Worm (Caenorhabditis elegans) whole organism, L1 larva: ENCODE results near the gene pal-1.
"Not testable (repeated sequence)": the region's sequence is repeated elsewhere in the genome, so short reads cannot be mapped to it uniquely, and the experiment has no call there.

Experiments
- F16B12.6 ChIP-seq: fragments of 150-350 bp; optimal IDR thresholded peaks from 2 replicates; lab custom pipeline; 2014; ENCODE audit warnings: missing biosample characterization, missing genetic modification characterization
- aly-2 ChIP-seq: fragments of 150-350 bp; optimal IDR thresholded peaks from 2 replicates; lab custom pipeline; 2014; ENCODE audit warnings: missing biosample characterization, missing genetic modification characterization
- blmp-1 ChIP-seq: fragments of 150-350 bp; optimal IDR thresholded peaks from 2 replicates; lab custom pipeline; 2014; ENCODE audit warnings: missing biosample characterization, missing genetic modification characterization
- ceh-63 ChIP-seq: fragments of 200-800 bp; sonication (Bioruptor generic); optimal IDR thresholded peaks from 2 replicates; lab custom pipeline; 2018; ENCODE audit warnings: mild to moderate bottlenecking, missing genetic modification characterization, missing compliant biosample characterization
- ceh-90 ChIP-seq: sonication (generic microtip); optimal IDR thresholded peaks from 2 replicates; lab custom pipeline; 2016; ENCODE audit warnings: missing genetic modification characterization, missing compliant biosample characterization
- dpl-1 ChIP-seq, 3 experiments: fragments of 150-350 bp in 2 of 3; sonication (generic microtip) in 1 of 3; optimal IDR thresholded peaks; 2 replicates each; lab custom pipeline; 2014 to 2017; ENCODE audit warnings: missing biosample characterization in 3 of 3, missing genetic modification characterization in 3 of 3, missing genetic modification reagents in 3 of 3
- efl-1 ChIP-seq, 4 experiments: fragments of 150-350 bp; optimal IDR thresholded peaks in 3 of 4; peaks in 1 of 4; 1 replicate in 1 of 4; 2 replicates in 3 of 4; lab custom pipeline; 2014; ENCODE audit warnings: missing biosample characterization in 2 of 4, missing genetic modification characterization in 2 of 4, missing genetic modification reagents in 2 of 4
- elt-2 ChIP-seq: sonication (generic microtip); optimal IDR thresholded peaks from 2 replicates; lab custom pipeline; 2016; ENCODE audit warnings: missing genetic modification characterization, mild to moderate bottlenecking, inconsistent platforms, missing compliant biosample characterization, missing genetic modification reagents
- irx-1 ChIP-seq: sonication (generic microtip); optimal IDR thresholded peaks from 2 replicates; lab custom pipeline; 2016; ENCODE audit warnings: missing genetic modification characterization, missing compliant biosample characterization
- isw-1 ChIP-seq: fragments of 200-800 bp; sonication (Bioruptor generic); IDR thresholded peaks from 2 replicates; pipeline ENCODE4 v1.3.6; 2022; ENCODE audit warnings: missing genetic modification characterization, missing compliant biosample characterization
- lin-14 ChIP-seq: fragments of 200-800 bp; sonication (Bioruptor generic); optimal IDR thresholded peaks from 2 replicates; lab custom pipeline; 2018; ENCODE audit warnings: mild to moderate bottlenecking, missing genetic modification characterization, moderate library complexity, missing compliant biosample characterization
- lin-15B ChIP-seq: fragments of 150-350 bp; sonication (generic microtip); optimal IDR thresholded peaks from 3 replicates; lab custom pipeline; 2014; ENCODE audit warnings: missing biosample characterization, missing genetic modification characterization
- lin-35 ChIP-seq, 2 experiments: fragments of 150-350 bp; optimal IDR thresholded peaks; 2 replicates each; lab custom pipeline; 2014; ENCODE audit warnings: missing biosample characterization in 2 of 2, missing genetic modification characterization in 2 of 2, missing genetic modification reagents in 2 of 2
- lin-39 ChIP-seq: fragments of 150-350 bp; optimal IDR thresholded peaks from 2 replicates; lab custom pipeline; 2014; ENCODE audit warnings: missing biosample characterization, missing genetic modification reagents, missing genetic modification characterization
- lsy-2 ChIP-seq, 2 experiments: fragments of 150-350 bp; optimal IDR thresholded peaks; 2 replicates each; lab custom pipeline; 2014; ENCODE audit warnings: missing biosample characterization in 2 of 2, missing genetic modification characterization in 2 of 2
- mab-9 ChIP-seq: fragments of 200-800 bp; sonication (Bioruptor generic); IDR thresholded peaks from 2 replicates; pipeline ENCODE4 v1.3.6; 2022; ENCODE audit warnings: missing genetic modification reagents, missing genetic modification characterization, missing compliant biosample characterization
- mdl-1 ChIP-seq, 2 experiments: fragments of 150-350 bp; optimal IDR thresholded peaks; 2 replicates each; lab custom pipeline; 2014 to 2017; ENCODE audit warnings: missing biosample characterization in 2 of 2, missing genetic modification characterization in 2 of 2, inconsistent platforms in 1 of 2
- nhr-11 ChIP-seq: fragments of 150-350 bp; optimal IDR thresholded peaks from 2 replicates; lab custom pipeline; 2014; ENCODE audit warnings: missing biosample characterization, missing genetic modification characterization
- nhr-28 ChIP-seq: fragments of 150-350 bp; optimal IDR thresholded peaks from 2 replicates; lab custom pipeline; 2014; ENCODE audit warnings: missing biosample characterization, missing genetic modification characterization
- nhr-71 ChIP-seq: sonication (generic microtip); optimal IDR thresholded peaks from 2 replicates; lab custom pipeline; 2016; ENCODE audit warnings: mild to moderate bottlenecking, missing genetic modification characterization, moderate library complexity, missing compliant biosample characterization
- nhr-76 ChIP-seq: sonication (generic microtip); optimal IDR thresholded peaks from 2 replicates; lab custom pipeline; 2017; ENCODE audit warnings: missing biosample characterization, missing genetic modification characterization
- nhr-77 ChIP-seq: fragments of 150-350 bp; optimal IDR thresholded peaks from 2 replicates; lab custom pipeline; 2014; ENCODE audit warnings: missing biosample characterization, missing genetic modification characterization
- snu-23 ChIP-seq: sonication (generic microtip); optimal IDR thresholded peaks from 2 replicates; lab custom pipeline; 2016; ENCODE audit warnings: missing genetic modification characterization, missing compliant biosample characterization
- sox-4 ChIP-seq: sonication (generic microtip); optimal IDR thresholded peaks from 2 replicates; lab custom pipeline; 2016; ENCODE audit warnings: missing genetic modification characterization, missing compliant biosample characterization
- sup-37 ChIP-seq: fragments of 200-800 bp; sonication (Bioruptor generic); optimal IDR thresholded peaks from 2 replicates; lab custom pipeline; 2018; ENCODE audit warnings: mild to moderate bottlenecking, missing genetic modification characterization, missing compliant biosample characterization
- unc-130 ChIP-seq: fragments of 150-350 bp; optimal IDR thresholded peaks from 2 replicates; lab custom pipeline; 2017; ENCODE audit warnings: missing biosample characterization, missing genetic modification characterization, inconsistent platforms
- unc-62 ChIP-seq: fragments of 150-350 bp; optimal IDR thresholded peaks from 2 replicates; lab custom pipeline; 2014; ENCODE audit warnings: missing biosample characterization, missing genetic modification reagents, missing genetic modification characterization
- xbp-1 ChIP-seq: sonication (generic microtip); optimal IDR thresholded peaks from 2 replicates; lab custom pipeline; 2016; ENCODE audit warnings: missing genetic modification characterization, missing compliant biosample characterization
- zag-1 ChIP-seq: fragments of 150-350 bp; optimal IDR thresholded peaks from 2 replicates; lab custom pipeline; 2014; ENCODE audit warnings: missing biosample characterization, missing genetic modification characterization

The pal-1 gene

ce11 chrIII:4796039-4796438 lies 13.3 kb downstream of the pal-1 start (continued):
- TF ChIP-seq lin-39 (tag; lab: Kevin White, UChicago), result no peak
- peak; percentile 8 for TF ChIP-seq aly-2
- peak; percentile 72 for TF ChIP-seq snu-23
- peak; percentile 52 for TF ChIP-seq lin-15B (tag; lab: Kevin White, UChicago)
- TF ChIP-seq, all 84 proteins: peak for 33

ce11 chrIII:4792560-4793136 lies 16.7 kb downstream of the pal-1 start, which contains the start of gene mip-1:
mip-1 (plus strand) TSS chrIII:4793086.
- no peak for TF ChIP-seq unc-130 (tag; lab: Kevin White, UChicago)
- no peak for TF ChIP-seq nhr-28 (tag; lab: Kevin White, UChicago)
- TF ChIP-seq sup-37, result no peak
- TF ChIP-seq ceh-63 (GFP tag; lab: Kevin White, UChicago), result no peak
- TF ChIP-seq sox-4, result no peak
- TF ChIP-seq dpl-1 (GFP tag; optimal IDR thresholded peaks at IDR 0.05; lab: Kevin White, UChicago), result no peak

- TF ChIP-seq blmp-1 (peak; percentile 74), lin-15B (tag; lab: Kevin White, UChicago) (no peak), nhr-76 (no peak), lsy-2 (tag; optimal IDR thresholded peaks at IDR 0.05; lab: Kevin White, UChicago) (peak in 1 of 2 experiments; percentile 56), isw-1 (GFP tag; lab: Robert Waterston, UW) (no peak), unc-62 (GFP tag; lab: Kevin White, UChicago) (no peak), dpl-1 (GFP tag; optimal IDR thresholded peaks at IDR 0.05; lab: Kevin White, UChicago) (peak; percentile 68 to 85 (median 73)), F16B12.6 (tag; lab: Kevin White, UChicago) (peak; percentile 80), xbp-1 (no peak), irx-1 (no peak), efl-1 (optimal IDR thresholded peaks at IDR 0.05; lab: Kevin White, UChicago) (peak; percentile 16 to 70), efl-1 (GFP tag; optimal IDR thresholded peaks at IDR 0.05 in 1 of 2; lab: Kevin White, UChicago) (peak; percentile 82 to 97), lin-35 (GFP tag; optimal IDR thresholded peaks at IDR 0.05; lab: Kevin White, UChicago) (peak; percentile 58 to 81)
These were observed 23.7 kb downstream of the pal-1 start, which contains the start of gene mel-28 for ce11 chrIII:4785714-4786113. mel-28 (plus strand) TSS chrIII:4786080.

ce11 chrIII:4785131-4785530 lies 24.2 kb downstream of the pal-1 start, which contains the start of gene enu-3.2:
enu-3.2 (minus strand) TSS chrIII:4785235.
- not testable (repeated sequence) for TF ChIP-seq ceh-90; nhr-71; mab-9 (GFP tag; lab: Robert Waterston, UW)

- TF ChIP-seq ceh-63 (GFP tag; lab: Kevin White, UChicago); zag-1 (tag; lab: Kevin White, UChicago); aly-2: not testable (repeated sequence)
- TF ChIP-seq, all 84 proteins: peak for 0; not testable (repeated sequence) for 84
These were observed 27.3 kb downstream of the pal-1 start, which contains the start of the genes gex-5 and C38D4.10 for ce11 chrIII:4781937-4782576. gex-5 (minus strand) TSS chrIII:4781987. C38D4.10 (plus strand) TSS chrIII:4782526.

- peak; percentile 53 for TF ChIP-seq blmp-1
- TF ChIP-seq ceh-90, result no peak
- TF ChIP-seq lin-14 (GFP tag; lab: Kevin White, UChicago), result no peak
- TF ChIP-seq mdl-1 (tag; optimal IDR thresholded peaks at IDR 0.05; lab: Kevin White, UChicago), result no peak
- TF ChIP-seq nhr-77 (tag; lab: Kevin White, UChicago), result no peak
- TF ChIP-seq sox-4, result no peak
- TF ChIP-seq nhr-76, result no peak
- no peak for TF ChIP-seq isw-1 (GFP tag; lab: Robert Waterston, UW)
- no peak for TF ChIP-seq nhr-11 (tag; lab: Kevin White, UChicago)
- TF ChIP-seq dpl-1 (GFP tag; optimal IDR thresholded peaks at IDR 0.05; lab: Kevin White, UChicago), result no peak
- peak; percentile 25 for TF ChIP-seq elt-2 (tag; lab: Kevin White, UChicago)
These were observed 29.5 kb downstream of the pal-1 start, which contains the start of gene B0393.9 for ce11 chrIII:4779855-4780254. B0393.9 (minus strand) TSS chrIII:4780157.
